Worm (Caenorhabditis elegans): ENCODE results near the gene athp-3.

- TF ChIP-seq dao-5 (tag; optimal IDR thresholded peaks at IDR 0.05) (no peak), him-1 (tag; optimal IDR thresholded peaks at IDR 0.05) (no peak)
Measured at ce11 chrIV:17058036-17058435, 9.9 kb upstream of the athp-3 start, which contains the start of gene Y116A8C.44.
